Worm (Caenorhabditis elegans) whole organism, mixed stage, embryonic: ENCODE results near the gene clec-75.

Source experiments
- blmp-1 ChIP-seq: fragments of 150-350 bp; optimal IDR thresholded peaks from 2 replicates; lab custom pipeline; 2014; ENCODE audit warnings: missing biosample characterization, missing genetic modification characterization
- ces-1 ChIP-seq: fragments of 150-350 bp; optimal IDR thresholded peaks from 2 replicates; lab custom pipeline; 2014; ENCODE audit warnings: missing biosample characterization, missing genetic modification reagents, missing genetic modification characterization
- elt-1 ChIP-seq: sonication (generic microtip); optimal IDR thresholded peaks from 2 replicates; lab custom pipeline; 2017; ENCODE audit warnings: missing genetic modification characterization, mild to moderate bottlenecking, missing compliant biosample characterization, antibody characterized with exemption, moderate library complexity, borderline replicate concordance; ENCODE audit not compliant: insufficient read depth
- elt-3 ChIP-seq: fragments of 150-350 bp; optimal IDR thresholded peaks from 2 replicates; lab custom pipeline; 2014; ENCODE audit warnings: missing biosample characterization, missing genetic modification characterization
- lin-13 ChIP-seq: fragments of 150-350 bp; optimal IDR thresholded peaks from 2 replicates; lab custom pipeline; 2014; ENCODE audit warnings: missing biosample characterization, missing genetic modification characterization
- nhr-237 ChIP-seq: fragments of 150-350 bp; optimal IDR thresholded peaks from 2 replicates; lab custom pipeline; 2014; ENCODE audit warnings: missing biosample characterization, missing genetic modification characterization
- nhr-28 ChIP-seq: fragments of 150-350 bp; optimal IDR thresholded peaks from 2 replicates; lab custom pipeline; 2014; ENCODE audit warnings: missing biosample characterization, missing genetic modification characterization
- pha-4 ChIP-seq: fragments of 150-350 bp; optimal IDR thresholded peaks from 2 replicates; lab custom pipeline; 2018; ENCODE audit warnings: missing biosample characterization, missing genetic modification reagents, missing genetic modification characterization
- snpc-4 ChIP-seq: fragments of 150-350 bp; optimal IDR thresholded peaks from 2 replicates; lab custom pipeline; 2014; ENCODE audit warnings: missing biosample characterization, missing genetic modification characterization
- sptf-1 ChIP-seq: sonication (generic microtip); optimal IDR thresholded peaks from 2 replicates; lab custom pipeline; 2017; ENCODE audit warnings: mild to moderate bottlenecking, missing genetic modification characterization, moderate library complexity, missing compliant biosample characterization
- ztf-11 ChIP-seq: fragments of 150-350 bp; optimal IDR thresholded peaks from 2 replicates; lab custom pipeline; 2014; ENCODE audit warnings: missing biosample characterization, missing genetic modification characterization

ce11 chrIV:4008440-4008839, 47.9 kb downstream of the clec-75 start:
- no peak for TF ChIP-seq nhr-28 (tag; lab: Kevin White, UChicago)
- TF ChIP-seq nhr-237 (tag; lab: Kevin White, UChicago), result no peak
- TF ChIP-seq sptf-1, result no peak
- TF ChIP-seq elt-1 (tag; lab: Kevin White, UChicago), result no peak
- no peak for TF ChIP-seq lin-13 (tag; lab: Kevin White, UChicago)
- no peak for TF ChIP-seq ces-1 (GFP tag; lab: Kevin White, UChicago)
- TF ChIP-seq ztf-11 (tag; lab: Kevin White, UChicago), result no peak
- no peak for TF ChIP-seq snpc-4
- no peak for TF ChIP-seq blmp-1 (tag; lab: Kevin White, UChicago)
- no peak for TF ChIP-seq pha-4 (tag; lab: Kevin White, UChicago)
- TF ChIP-seq elt-3 (tag; lab: Kevin White, UChicago), result no peak
